Fruit fly (Drosophila melanogaster) whole organism, embryonic: ENCODE results near the gene CG14982.

Source experiments
- Asciz ChIP-seq: fragments of 200-800 bp; sonication (Bioruptor generic); optimal IDR thresholded peaks from 2 replicates; lab custom pipeline; 2017; ENCODE audit warnings: missing biosample characterization, mild to moderate bottlenecking, missing genetic modification characterization, missing genetic modification reagents
- B-H1 ChIP-seq: fragments of 200-800 bp; sonication (Bioruptor generic); IDR thresholded peaks from 3 replicates; pipeline ENCODE4 v1.3.6; 2022; ENCODE audit warnings: missing biosample characterization, missing genetic modification characterization
- BEAF-32 ChIP-seq: fragments of 200-800 bp; sonication (Bioruptor generic); optimal IDR thresholded peaks from 3 replicates; lab custom pipeline; 2017; ENCODE audit warnings: missing biosample characterization, missing genetic modification characterization, mild to moderate bottlenecking, moderate library complexity, missing genetic modification reagents
- Bgb ChIP-seq: fragments of 200-800 bp; sonication (Bioruptor generic); IDR thresholded peaks from 2 replicates; pipeline ENCODE4 v1.3.6; 2022; ENCODE audit warnings: missing biosample characterization, missing genetic modification characterization; ENCODE audit not compliant: partially characterized antibody
- CG11696 ChIP-seq: fragments of 200-800 bp; sonication (Bioruptor generic); IDR thresholded peaks from 2 replicates; pipeline ENCODE4 v1.3.6; 2022; ENCODE audit warnings: missing biosample characterization, missing genetic modification characterization
- CG13287 ChIP-seq: fragments of 200-800 bp; sonication (Bioruptor generic); IDR thresholded peaks from 2 replicates; pipeline ENCODE4 v1.3.6; 2022; ENCODE audit warnings: missing biosample characterization, missing genetic modification characterization; ENCODE audit not compliant: partially characterized antibody
- CG1529 ChIP-seq: fragments of 200-800 bp; sonication (Bioruptor generic); optimal IDR thresholded peaks from 3 replicates; lab custom pipeline; 2018; ENCODE audit warnings: missing biosample characterization, missing genetic modification characterization
- CG15696 ChIP-seq: fragments of 200-800 bp; sonication (Bioruptor generic); optimal IDR thresholded peaks from 2 replicates; lab custom pipeline; 2019; ENCODE audit warnings: missing biosample characterization, mild to moderate bottlenecking, missing genetic modification characterization, moderate library complexity
- CG1603 ChIP-seq: fragments of 200-800 bp; sonication (Bioruptor generic); optimal IDR thresholded peaks from 2 replicates; lab custom pipeline; 2019; ENCODE audit warnings: missing biosample characterization, mild to moderate bottlenecking, missing genetic modification characterization, moderate library complexity
- CG2889 ChIP-seq: fragments of 200-800 bp; sonication (Bioruptor generic); IDR thresholded peaks from 3 replicates; pipeline ENCODE4 v1.3.6; 2022; ENCODE audit warnings: missing biosample characterization, missing genetic modification characterization
- CG33557 ChIP-seq: fragments of 200-800 bp; sonication (Bioruptor generic); optimal IDR thresholded peaks from 2 replicates; lab custom pipeline; 2019; ENCODE audit warnings: missing biosample characterization, mild to moderate bottlenecking, missing genetic modification characterization, moderate library complexity
- CG3407 ChIP-seq: fragments of 200-800 bp; sonication (Bioruptor generic); optimal IDR thresholded peaks from 2 replicates; lab custom pipeline; 2018; ENCODE audit warnings: missing biosample characterization, mild to moderate bottlenecking, missing genetic modification characterization
- CG4820 ChIP-seq: fragments of 200-800 bp; sonication (Bioruptor generic); optimal IDR thresholded peaks from 3 replicates; lab custom pipeline; 2016; ENCODE audit warnings: missing biosample characterization, missing genetic modification characterization
- CG6683 ChIP-seq: fragments of 200-800 bp; sonication (Bioruptor generic); optimal IDR thresholded peaks from 2 replicates; lab custom pipeline; 2017; ENCODE audit warnings: missing biosample characterization, mild to moderate bottlenecking, missing genetic modification characterization, missing genetic modification reagents
- CG7839 ChIP-seq: fragments of 200-800 bp; sonication (Bioruptor generic); optimal IDR thresholded peaks from 3 replicates; lab custom pipeline; 2018; ENCODE audit warnings: missing biosample characterization, mild to moderate bottlenecking, missing genetic modification characterization, moderate library complexity
- CG7928 ChIP-seq: fragments of 200-800 bp; sonication (Bioruptor generic); optimal IDR thresholded peaks from 2 replicates; lab custom pipeline; 2017; ENCODE audit warnings: missing biosample characterization, mild to moderate bottlenecking, missing genetic modification characterization
- CHES-1-like ChIP-seq: fragments of 200-800 bp; sonication (Bioruptor generic); optimal IDR thresholded peaks from 2 replicates; lab custom pipeline; 2016; ENCODE audit warnings: missing biosample characterization, missing genetic modification characterization
- CTCF ChIP-seq: fragments of 200-800 bp; sonication (Bioruptor generic); optimal IDR thresholded peaks from 2 replicates; lab custom pipeline; 2017; ENCODE audit warnings: missing biosample characterization, mild to moderate bottlenecking, missing genetic modification characterization, moderate library complexity
- CrebB ChIP-seq: fragments of 200-800 bp; sonication (Bioruptor generic); optimal IDR thresholded peaks from 3 replicates; lab custom pipeline; 2018; ENCODE audit warnings: missing biosample characterization, mild to moderate bottlenecking, missing genetic modification characterization
- Doc2 ChIP-seq: fragments of 200-800 bp; sonication (Bioruptor generic); IDR thresholded peaks from 2 replicates; pipeline ENCODE4 v1.3.6; 2022; ENCODE audit warnings: missing biosample characterization, missing genetic modification characterization
- Dref ChIP-seq: fragments of 200-800 bp; sonication (Bioruptor generic); IDR thresholded peaks from 2 replicates; pipeline ENCODE4 v1.3.6; 2022; ENCODE audit warnings: missing biosample characterization, missing genetic modification characterization
- Ets97D ChIP-seq: fragments of 200-800 bp; sonication (Bioruptor generic); optimal IDR thresholded peaks from 3 replicates; lab custom pipeline; 2016; ENCODE audit warnings: missing biosample characterization, missing genetic modification characterization
- H15 ChIP-seq: fragments of 200-800 bp; sonication (Bioruptor generic); IDR thresholded peaks from 3 replicates; pipeline ENCODE4 v1.3.6; 2022; ENCODE audit warnings: missing biosample characterization, missing genetic modification characterization
- Jarid2 ChIP-seq: fragments of 200-800 bp; sonication (Bioruptor generic); optimal IDR thresholded peaks from 3 replicates; lab custom pipeline; 2017; ENCODE audit warnings: mild to moderate bottlenecking, missing biosample characterization, missing genetic modification reagents, missing genetic modification characterization
- Lim3 ChIP-seq: fragments of 200-800 bp; sonication (Bioruptor generic); IDR thresholded peaks from 2 replicates; pipeline ENCODE4 v1.3.6; 2022; ENCODE audit warnings: missing biosample characterization, missing genetic modification characterization
- Max ChIP-seq: fragments of 200-800 bp; sonication (Bioruptor generic); optimal IDR thresholded peaks from 2 replicates; lab custom pipeline; 2016; ENCODE audit warnings: missing biosample characterization, mild to moderate bottlenecking, missing genetic modification characterization
- NfI ChIP-seq: fragments of 200-800 bp; sonication (Bioruptor generic); optimal IDR thresholded peaks from 3 replicates; lab custom pipeline; 2018; ENCODE audit warnings: missing biosample characterization, mild to moderate bottlenecking, missing genetic modification characterization, moderate library complexity
- Opbp ChIP-seq: fragments of 200-800 bp; sonication (Bioruptor generic); IDR thresholded peaks from 3 replicates; pipeline ENCODE4 v1.3.6; 2022; ENCODE audit warnings: missing biosample characterization, missing genetic modification characterization; ENCODE audit not compliant: partially characterized antibody
- Optix ChIP-seq: fragments of 200-800 bp; sonication (Bioruptor generic); IDR thresholded peaks from 3 replicates; pipeline ENCODE4 v1.3.6; 2022; ENCODE audit warnings: missing biosample characterization, missing genetic modification characterization
- Ptx1 ChIP-seq: fragments of 200-800 bp; sonication (Bioruptor generic); IDR thresholded peaks from 2 replicates; pipeline ENCODE4 v1.3.6; 2022; ENCODE audit warnings: missing biosample characterization, missing genetic modification characterization
- Rx ChIP-seq: fragments of 200-800 bp; sonication (Bioruptor generic); IDR thresholded peaks from 2 replicates; pipeline ENCODE4 v1.3.6; 2022; ENCODE audit warnings: missing biosample characterization, missing genetic modification characterization
- Scr ChIP-seq: fragments of 200-800 bp; sonication (Bioruptor generic); IDR thresholded peaks from 2 replicates; pipeline ENCODE4 v1.3.6; 2022; ENCODE audit warnings: missing biosample characterization, missing genetic modification characterization; ENCODE audit not compliant: partially characterized antibody
- Sin3A ChIP-seq: fragments of >200 bp; optimal IDR thresholded peaks from 2 replicates; lab custom pipeline; 2018
- aop ChIP-seq: fragments of 200-800 bp; sonication (Bioruptor generic); IDR thresholded peaks from 2 replicates; pipeline ENCODE4 v1.3.6; 2022; ENCODE audit warnings: missing biosample characterization, missing genetic modification characterization
- ara ChIP-seq: fragments of 200-800 bp; sonication (Bioruptor generic); IDR thresholded peaks from 2 replicates; pipeline ENCODE4 v1.3.6; 2022; ENCODE audit warnings: missing biosample characterization, missing genetic modification characterization
- ash1 ChIP-seq: fragments of 200-800 bp; sonication (Bioruptor generic); optimal IDR thresholded peaks from 2 replicates; lab custom pipeline; 2018; ENCODE audit warnings: missing biosample characterization, mild to moderate bottlenecking, missing genetic modification characterization
- bigmax ChIP-seq: fragments of 200-800 bp; sonication (Bioruptor generic); optimal IDR thresholded peaks from 2 replicates; lab custom pipeline; 2018; ENCODE audit warnings: missing biosample characterization, mild to moderate bottlenecking, missing genetic modification characterization
- dpn ChIP-seq, 2 experiments: fragments of 200-800 bp; sonication (Bioruptor generic); optimal IDR thresholded peaks; 3 replicates each; lab custom pipeline; 2016; ENCODE audit warnings: missing biosample characterization in 2 of 2, missing genetic modification characterization in 2 of 2
- eve ChIP-seq, 2 experiments: fragments of >200 bp; optimal IDR thresholded peaks; 2 replicates each; lab custom pipeline; 2017; ENCODE audit warnings: missing biosample characterization in 2 of 2, missing genetic modification characterization in 2 of 2
- gfzf ChIP-seq: fragments of 200-800 bp; sonication (Bioruptor generic); optimal IDR thresholded peaks from 2 replicates; lab custom pipeline; 2016; ENCODE audit warnings: missing biosample characterization, mild to moderate bottlenecking, missing genetic modification characterization, moderate library complexity
- hth ChIP-seq: fragments of >200 bp; optimal IDR thresholded peaks from 2 replicates; lab custom pipeline; 2017; ENCODE audit warnings: inconsistent platforms
- ind ChIP-seq: fragments of 200-800 bp; sonication (Bioruptor generic); optimal IDR thresholded peaks from 3 replicates; lab custom pipeline; 2016; ENCODE audit warnings: missing biosample characterization, missing genetic modification characterization
- lov ChIP-seq, 2 experiments: fragments of 200-800 bp in 1 of 2; fragments of >200 bp in 1 of 2; sonication (Bioruptor generic) in 1 of 2; IDR thresholded peaks in 1 of 2; optimal IDR thresholded peaks in 1 of 2; 2 replicates in 1 of 2; 3 replicates in 1 of 2; pipeline versions ENCODE4 v1.3.6 to Lab custom; 2017 to 2022; ENCODE audit warnings: missing biosample characterization in 1 of 2, missing genetic modification characterization in 1 of 2
- otp ChIP-seq: fragments of 200-800 bp; sonication (Bioruptor generic); IDR thresholded peaks from 3 replicates; pipeline ENCODE4, ENCODE4 v1.3.6; 2022; ENCODE audit warnings: missing biosample characterization, missing genetic modification characterization
- pb ChIP-seq: fragments of 200-800 bp; sonication (Bioruptor generic); optimal IDR thresholded peaks from 3 replicates; lab custom pipeline; 2016; ENCODE audit warnings: missing biosample characterization, missing genetic modification characterization
- peb ChIP-seq: fragments of 200-800 bp; sonication (Bioruptor generic); IDR thresholded peaks from 2 replicates; pipeline ENCODE4 v1.3.6; 2022; ENCODE audit warnings: missing biosample characterization, missing genetic modification characterization
- phol ChIP-seq: fragments of 200-800 bp; sonication (Bioruptor generic); optimal IDR thresholded peaks from 3 replicates; lab custom pipeline; 2018; ENCODE audit warnings: missing biosample characterization, mild to moderate bottlenecking, missing genetic modification characterization, moderate library complexity
- psq ChIP-seq: fragments of 200-800 bp; sonication (Bioruptor generic); optimal IDR thresholded peaks from 2 replicates; lab custom pipeline; 2017; ENCODE audit warnings: missing biosample characterization, missing genetic modification characterization
- row ChIP-seq: fragments of 200-800 bp; sonication (Bioruptor generic); IDR thresholded peaks from 3 replicates; pipeline ENCODE4 v1.3.6; 2022; ENCODE audit warnings: missing biosample characterization, missing genetic modification characterization
- sd ChIP-seq: fragments of 200-800 bp; sonication (Bioruptor generic); optimal IDR thresholded peaks from 3 replicates; lab custom pipeline; 2018; ENCODE audit warnings: missing biosample characterization, mild to moderate bottlenecking, missing genetic modification characterization, moderate library complexity
- slou ChIP-seq: fragments of 200-800 bp; sonication (Bioruptor generic); optimal IDR thresholded peaks from 3 replicates; lab custom pipeline; 2016; ENCODE audit warnings: missing biosample characterization, missing genetic modification characterization
- ssp ChIP-seq: fragments of 200-800 bp; sonication (Bioruptor generic); IDR thresholded peaks from 2 replicates; pipeline ENCODE4 v1.3.6; 2022; ENCODE audit warnings: missing biosample characterization, missing genetic modification characterization
- stc ChIP-seq: fragments of 200-800 bp; sonication (Bioruptor generic); IDR thresholded peaks from 2 replicates; pipeline ENCODE4 v1.3.6; 2022; ENCODE audit warnings: missing biosample characterization, missing genetic modification characterization

Gene CG14982

DNA sequence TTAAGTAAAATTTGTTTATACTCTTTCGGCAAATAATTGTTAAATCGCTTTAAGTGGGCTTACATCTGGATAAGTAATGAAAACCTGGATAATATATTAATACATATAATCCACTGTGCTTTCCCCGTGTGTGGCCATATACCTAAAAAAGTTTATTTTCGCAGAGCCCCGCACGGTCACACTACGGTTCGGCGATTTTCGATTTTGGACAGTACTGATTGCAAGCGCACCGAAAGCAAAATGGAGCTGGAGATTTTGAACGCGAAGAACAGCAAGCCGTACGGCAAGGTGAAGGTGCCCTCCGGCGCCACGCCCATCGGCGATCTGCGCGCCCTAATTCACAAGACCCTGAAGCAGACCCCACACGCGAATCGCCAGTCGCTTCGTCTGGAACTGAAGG, 39.2 kb upstream of the CG14982 start, which contains the start of gene Sc2 (continued):
- TF ChIP-seq Opbp (GFP tag; lab: Robert Waterston, UW) (0 out of 3 replicates have a peak, but pooled peaks have one; percentile 38), Doc2 (no peak), CG2889 (GFP tag; lab: Robert Waterston, UW) (no peak), Asciz (GFP tag; lab: Kevin White, UChicago) (no peak), hth (no peak), ash1 (GFP tag; lab: Kevin White, UChicago) (no peak), ara (GFP tag; lab: Robert Waterston, UW) (0 out of 2 replicates have a peak, but pooled peaks have one; percentile 22), Ptx1 (GFP tag; lab: Robert Waterston, UW) (peak; percentile 23; the same call in 1 of the 2 replicates), H15 (GFP tag; lab: Robert Waterston, UW) (no peak), lov (optimal IDR thresholded peaks at IDR 0.05; lab: Kevin White, UChicago) (no peak), lov (GFP tag; IDR thresholded peaks at IDR 0.05; lab: Robert Waterston, UW) (0 out of 3 replicates have a peak, but pooled peaks have one; percentile 30), otp (GFP tag; lab: Robert Waterston, UW) (no peak), Optix (GFP tag; lab: Robert Waterston, UW) (no peak), CTCF (GFP tag; lab: Kevin White, UChicago) (no peak), Bgb (GFP tag; lab: Robert Waterston, UW) (peak; percentile 55; the same call in 1 of the 2 replicates), Dref (GFP tag; lab: Robert Waterston, UW) (0 out of 2 replicates have a peak, but pooled peaks have one; percentile 12), dpn (GFP tag; optimal IDR thresholded peaks at IDR 0.05; lab: Kevin White, UChicago) (no peak), Sin3A (lab: Kevin White, UChicago) (no peak), CG1529 (no peak), Lim3 (GFP tag; lab: Robert Waterston, UW) (no peak), slou (GFP tag; lab: Kevin White, UChicago) (no peak), CG1603 (tag; lab: Kevin White, UChicago) (peak; percentile 4), CG7928 (GFP tag; lab: Kevin White, UChicago) (no peak), row (GFP tag; lab: Robert Waterston, UW) (peak; percentile 81), Rx (0 out of 2 replicates have a peak, but pooled peaks have one; percentile 5), CrebB (tag; lab: Kevin White, UChicago) (no peak), aop (no peak), pb (GFP tag; lab: Kevin White, UChicago) (no peak), Max (GFP tag; lab: Kevin White, UChicago) (no peak), sd (tag; lab: Kevin White, UChicago) (no peak), CG7839 (no peak), Jarid2 (GFP tag; lab: Kevin White, UChicago) (peak; percentile 62), CG3407 (GFP tag; lab: Kevin White, UChicago) (no peak), CG6683 (GFP tag; lab: Kevin White, UChicago) (no peak), eve (GFP tag; optimal IDR thresholded peaks at IDR 0.05; lab: Kevin White, UChicago) (no peak), stc (GFP tag; lab: Robert Waterston, UW) (no peak), ssp (GFP tag; lab: Robert Waterston, UW) (peak; percentile 42; the same call in 1 of the 2 replicates), CHES-1-like (no peak), ind (GFP tag; lab: Kevin White, UChicago) (no peak), bigmax (GFP tag; lab: Kevin White, UChicago) (no peak), peb (GFP tag; lab: Robert Waterston, UW) (no peak), CG13287 (no peak; the same call in 1 of the 2 replicates), gfzf (peak; percentile 61)

DNA sequence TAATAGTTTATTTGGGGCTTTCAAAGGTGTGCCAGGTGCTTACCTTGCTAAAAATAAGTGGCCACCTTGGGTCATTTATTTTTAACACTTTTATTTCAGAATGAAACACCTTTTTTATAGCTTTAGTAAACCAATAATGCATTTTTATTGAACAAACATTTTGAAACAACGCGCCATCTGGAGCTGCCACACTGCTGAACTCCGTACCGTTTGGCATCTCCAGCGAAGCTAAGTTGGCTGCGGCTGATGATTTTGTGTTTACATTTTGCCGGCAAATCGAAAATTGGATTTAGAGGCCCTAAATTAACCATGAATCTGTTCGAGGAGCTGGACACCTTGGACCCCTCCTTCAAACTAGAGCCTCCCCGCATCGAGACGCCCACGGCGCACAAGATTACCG, 37.4 kb upstream of the CG14982 start, which contains the start of gene ida:
Gene ida (plus strand): TSS at position 234 of the 400 bp plus-strand sequence.
- TF ChIP-seq phol (tag; lab: Kevin White, UChicago) = peak; percentile 31
- no peak for TF ChIP-seq CG15696 (tag; lab: Kevin White, UChicago)
- no peak for TF ChIP-seq CG11696 (GFP tag; lab: Robert Waterston, UW)
- TF ChIP-seq NfI (GFP tag; lab: Kevin White, UChicago) = peak; percentile 37
- TF ChIP-seq psq = no peak
- TF ChIP-seq Sin3A (lab: Kevin White, UChicago) = peak; percentile 48
- peak; percentile 84 for TF ChIP-seq Ets97D (GFP tag; lab: Kevin White, UChicago)
- no peak for TF ChIP-seq CG4820 (GFP tag; lab: Kevin White, UChicago)
- TF ChIP-seq Scr = no peak
- TF ChIP-seq BEAF-32 (GFP tag; lab: Kevin White, UChicago) = peak; percentile 37
- TF ChIP-seq aop = no peak
- TF ChIP-seq CG33557 (GFP tag; lab: Kevin White, UChicago) = no peak
- TF ChIP-seq otp (GFP tag; lab: Robert Waterston, UW) = no peak
- no peak for TF ChIP-seq B-H1
